Fruit fly (Drosophila melanogaster): Measurements from ENCODE around the gene CG3061.

CG3061 gene

dm6 chr3R:14008854-14009253, 23.3 kb upstream of the CG3061 start (continued):
- no peak for TF ChIP-seq CG18011 (GFP tag; optimal IDR thresholded peaks at IDR 0.05)
- peak; percentile 19 for TF ChIP-seq CG30431 (GFP tag; optimal IDR thresholded peaks at IDR 0.05)
- peak; percentile 6 for TF ChIP-seq CG12391 (tag; optimal IDR thresholded peaks at IDR 0.05)
- TF ChIP-seq insv (GFP tag; optimal IDR thresholded peaks at IDR 0.05) = no peak
- no peak for TF ChIP-seq Opbp (GFP tag; IDR thresholded peaks at IDR 0.05; ENCODE audit: partially characterized antibody)
- no peak for TF ChIP-seq CG31365 (tag; optimal IDR thresholded peaks at IDR 0.05)
- TF ChIP-seq CG14441 (GFP tag; IDR thresholded peaks at IDR 0.05) = 0 out of 2 replicates have a peak, but pooled peaks have one; percentile 26
- TF ChIP-seq NfI (GFP tag; optimal IDR thresholded peaks at IDR 0.05) = no peak
- no peak for TF ChIP-seq sna (GFP tag; IDR thresholded peaks at IDR 0.05; ENCODE audit: partially characterized antibody)
- no peak for TF ChIP-seq CG17912 (GFP tag; optimal IDR thresholded peaks at IDR 0.05)
- TF ChIP-seq CoRest (tag; optimal IDR thresholded peaks at IDR 0.05) = peak; percentile 32
- TF ChIP-seq fru (optimal IDR thresholded peaks at IDR 0.05) = no peak
- TF ChIP-seq shn (GFP tag; optimal IDR thresholded peaks at IDR 0.05) = no peak
- TF ChIP-seq dmrt99B (tag; optimal IDR thresholded peaks at IDR 0.05) = peak; percentile 77
- TF ChIP-seq schlank (tag; optimal IDR thresholded peaks at IDR 0.05) = no peak
- no peak for TF ChIP-seq so (GFP tag; IDR thresholded peaks at IDR 0.05)
- TF ChIP-seq nom (GFP tag; optimal IDR thresholded peaks at IDR 0.05) = peak; percentile 41
- TF ChIP-seq chinmo (GFP tag; IDR thresholded peaks at IDR 0.05; ENCODE audit: partially characterized antibody) = no peak
- no peak for TF ChIP-seq CHES-1-like (GFP tag; optimal IDR thresholded peaks at IDR 0.05)
- peak; percentile 52; the same call in 2 of the 3 replicates for TF ChIP-seq dysf (GFP tag; IDR thresholded peaks at IDR 0.05)
- TF ChIP-seq slbo (GFP tag; IDR thresholded peaks at IDR 0.05) = no peak
- TF ChIP-seq CG8281 (tag; optimal IDR thresholded peaks at IDR 0.05) = no peak
- 0 out of 3 replicates have a peak, but pooled peaks have one; percentile 21 for TF ChIP-seq row (GFP tag; IDR thresholded peaks at IDR 0.05)
- TF ChIP-seq Hr51 (GFP tag; optimal IDR thresholded peaks at IDR 0.05) = peak in 1 of 2 experiments; percentile 42
- peak; percentile 40 for TF ChIP-seq chn (GFP tag; optimal IDR thresholded peaks at IDR 0.05)
- TF ChIP-seq CG9437 (GFP tag; optimal IDR thresholded peaks at IDR 0.05) = no peak
- no peak for TF ChIP-seq Oaz (GFP tag; IDR thresholded peaks at IDR 0.05)
- TF ChIP-seq CG6854 (GFP tag; optimal IDR thresholded peaks at IDR 0.05) = no peak
- peak; percentile 59; the same call in 1 of the 2 replicates for TF ChIP-seq Awh (GFP tag; IDR thresholded peaks at IDR 0.05)
- no peak for TF ChIP-seq CG1647 (GFP tag; optimal IDR thresholded peaks at IDR 0.05)
- TF ChIP-seq pb (GFP tag; optimal IDR thresholded peaks at IDR 0.05) = no peak
- peak; percentile 8 for TF ChIP-seq ewg (GFP tag; optimal IDR thresholded peaks at IDR 0.05)
- no peak for TF ChIP-seq al (GFP tag; IDR thresholded peaks at IDR 0.05)
- TF ChIP-seq PHDP (tag; optimal IDR thresholded peaks at IDR 0.05) = peak; percentile 13
- TF ChIP-seq NC2α (GFP tag; optimal IDR thresholded peaks at IDR 0.05) = no peak
- no peak for TF ChIP-seq ham (GFP tag; IDR thresholded peaks at IDR 0.05)
- TF ChIP-seq CG7987 (GFP tag; optimal IDR thresholded peaks at IDR 0.05) = no peak
- no peak for TF ChIP-seq pan (optimal IDR thresholded peaks at IDR 0.05)
- TF ChIP-seq pan (GFP tag; optimal IDR thresholded peaks at IDR 0.05 in 1 of 2, IDR thresholded peaks at IDR 0.05 in 1 of 2) = peak in 1 of 2 experiments; percentile 41
- TF ChIP-seq CG34224 (GFP tag; IDR thresholded peaks at IDR 0.05; ENCODE audit: partially characterized antibody) = no peak
- peak; percentile 58 for TF ChIP-seq Sox100B (GFP tag; optimal IDR thresholded peaks at IDR 0.05)
- peak; percentile 47 for TF ChIP-seq CG8388 (GFP tag; optimal IDR thresholded peaks at IDR 0.05)
- no peak for TF ChIP-seq bbx (GFP tag; IDR thresholded peaks at IDR 0.05; ENCODE audit: partially characterized antibody)
- TF ChIP-seq CG13894 (tag; optimal IDR thresholded peaks at IDR 0.05) = no peak
- peak; percentile 71 for TF ChIP-seq Blimp-1 (GFP tag; optimal IDR thresholded peaks at IDR 0.05)
- peak; percentile 37 for TF ChIP-seq trem (tag; optimal IDR thresholded peaks at IDR 0.05)
- no peak for TF ChIP-seq unc-4 (GFP tag; IDR thresholded peaks at IDR 0.05; ENCODE audit: partially characterized antibody)
- TF ChIP-seq fd102C (GFP tag; optimal IDR thresholded peaks at IDR 0.05) = peak; percentile 18
- TF ChIP-seq CG2889 (GFP tag; IDR thresholded peaks at IDR 0.05) = no peak
- TF ChIP-seq CG8944 (GFP tag; optimal IDR thresholded peaks at IDR 0.05) = peak; percentile 34
